Fruit fly (Drosophila melanogaster) S2 (cell line): ENCODE data around the gene CG11655.

ENCODE experiments used
- CG8478 ChIP-seq: fragments of >200 bp; optimal IDR thresholded peaks from 2 replicates; lab custom pipeline; 2018
- CTCF ChIP-seq, 2 experiments: fragments of >200 bp; optimal IDR thresholded peaks; 2 replicates each; lab custom pipeline; 2018

DNA sequence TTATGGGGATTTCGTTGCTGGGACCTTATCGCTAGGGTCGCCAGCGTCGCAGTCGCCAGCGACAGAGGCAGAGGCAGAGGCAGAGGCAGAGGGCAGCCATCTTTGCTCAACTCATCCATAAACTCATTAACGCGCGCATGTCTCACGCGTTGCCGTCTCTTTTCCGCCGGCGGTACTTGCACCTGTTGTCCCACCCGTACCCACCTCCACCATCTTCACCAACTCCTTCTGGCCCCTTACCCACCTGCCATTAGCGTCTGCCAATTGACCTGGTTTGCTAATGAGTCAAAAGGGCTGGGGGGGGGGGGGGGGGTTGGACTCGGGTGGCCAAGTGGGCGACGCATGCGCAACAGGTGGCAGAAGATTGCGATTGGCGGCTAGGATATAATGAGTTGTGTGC lies 49.6 kb downstream of the CG11655 start:
- TF ChIP-seq CTCF (optimal IDR thresholded peaks at IDR 0.05; lab: Kevin White, UChicago) (no peak), CG8478 (lab: Kevin White, UChicago) (no peak)
